Worm (Caenorhabditis elegans) whole organism, L4 larva: ENCODE data around the gene M110.7.

Source experiments
- F26F4.8 ChIP-seq: fragments of 200-800 bp; sonication (Bioruptor generic); conservative IDR thresholded peaks from 2 replicates; pipeline ENCODE4 v1.3.6; 2022; ENCODE audit warnings: missing genetic modification characterization, missing compliant biosample characterization
- T26A8.4 ChIP-seq: fragments of 200-800 bp; sonication (Bioruptor generic); IDR thresholded peaks from 2 replicates; pipeline ENCODE4 v1.3.6; 2022; ENCODE audit warnings: missing genetic modification characterization, missing compliant biosample characterization
- Y5F2A.4 ChIP-seq: fragments of 200-800 bp; sonication (Bioruptor generic); optimal IDR thresholded peaks from 2 replicates; lab custom pipeline; 2018; ENCODE audit warnings: mild to moderate bottlenecking, missing genetic modification characterization, missing compliant biosample characterization
- ZK546.5 ChIP-seq, 2 experiments: sonication (generic microtip); optimal IDR thresholded peaks; 2 replicates each; lab custom pipeline; 2017; ENCODE audit warnings: missing biosample characterization in 2 of 2, missing genetic modification characterization in 2 of 2
- aha-1 ChIP-seq: fragments of 150-350 bp; peaks from one replicate; lab custom pipeline; 2014; ENCODE audit warnings: missing biosample characterization, missing genetic modification characterization
- ceh-82 ChIP-seq: sonication (generic microtip); optimal IDR thresholded peaks from 2 replicates; lab custom pipeline; 2017; ENCODE audit warnings: missing biosample characterization, missing genetic modification characterization
- ces-1 ChIP-seq: fragments of 150-350 bp; sonication (generic microtip); optimal IDR thresholded peaks from 4 replicates; lab custom pipeline; 2014; ENCODE audit warnings: missing biosample characterization, missing genetic modification reagents, missing genetic modification characterization
- ctbp-1 ChIP-seq: fragments of 200-800 bp; sonication (Bioruptor generic); IDR thresholded peaks from 2 replicates; pipeline ENCODE4 v1.3.6; 2022; ENCODE audit warnings: missing genetic modification reagents, missing genetic modification characterization, missing compliant biosample characterization
- daf-16 ChIP-seq, 3 experiments: sonication (generic microtip); optimal IDR thresholded peaks; 2 replicates each; lab custom pipeline; 2016 to 2017; ENCODE audit warnings: missing genetic modification characterization in 3 of 3, missing genetic modification reagents in 3 of 3, mild to moderate bottlenecking in 2 of 3, missing compliant biosample characterization in 2 of 3, missing biosample characterization in 1 of 3, moderate library complexity in 1 of 3
- egl-27 ChIP-seq: sonication (generic microtip); optimal IDR thresholded peaks from 3 replicates; lab custom pipeline; 2017; ENCODE audit warnings: missing biosample characterization, missing genetic modification reagents, missing genetic modification characterization
- fos-1 ChIP-seq: fragments of 150-350 bp; optimal IDR thresholded peaks from 2 replicates; lab custom pipeline; 2014; ENCODE audit warnings: missing biosample characterization, missing genetic modification characterization
- gei-8 ChIP-seq: fragments of 200-800 bp; sonication (Bioruptor generic); optimal IDR thresholded peaks from 2 replicates; lab custom pipeline; 2018; ENCODE audit warnings: mild to moderate bottlenecking, missing genetic modification characterization, missing compliant biosample characterization
- hlh-11 ChIP-seq: fragments of 200-800 bp; sonication (Bioruptor generic); optimal IDR thresholded peaks from 2 replicates; lab custom pipeline; 2018; ENCODE audit warnings: mild to moderate bottlenecking, missing genetic modification characterization, missing compliant biosample characterization
- lin-1 ChIP-seq: fragments of 200-800 bp; sonication (Bioruptor generic); IDR thresholded peaks from 2 replicates; pipeline ENCODE4 v1.3.6; 2022; ENCODE audit warnings: missing genetic modification reagents, missing genetic modification characterization, missing compliant biosample characterization
- lin-38 ChIP-seq: fragments of 200-800 bp; sonication (Bioruptor generic); IDR thresholded peaks from 2 replicates; pipeline ENCODE4 v1.3.6; 2022; ENCODE audit warnings: missing genetic modification reagents, missing genetic modification characterization, missing compliant biosample characterization
- mdl-1 ChIP-seq, 2 experiments: fragments of 150-350 bp in 1 of 2; sonication (generic microtip) in 1 of 2; optimal IDR thresholded peaks; 2 replicates each; lab custom pipeline; 2014 to 2017; ENCODE audit warnings: missing biosample characterization in 2 of 2, missing genetic modification characterization in 2 of 2
- mdt-29 ChIP-seq: fragments of 200-800 bp; sonication (Bioruptor generic); IDR thresholded peaks from 2 replicates; pipeline ENCODE4 v1.3.6; 2022; ENCODE audit warnings: missing genetic modification reagents, missing genetic modification characterization, missing compliant biosample characterization
- mep-1 ChIP-seq: fragments of 150-350 bp; sonication (generic microtip); optimal IDR thresholded peaks from 3 replicates; lab custom pipeline; 2014; ENCODE audit warnings: missing biosample characterization, missing genetic modification characterization
- mxl-3 ChIP-seq: fragments of 200-800 bp; sonication (Bioruptor generic); optimal IDR thresholded peaks from 2 replicates; lab custom pipeline; 2018; ENCODE audit warnings: mild to moderate bottlenecking, missing genetic modification characterization, missing compliant biosample characterization
- nhr-28 ChIP-seq: fragments of 150-350 bp; optimal IDR thresholded peaks from 2 replicates; lab custom pipeline; 2014; ENCODE audit warnings: missing biosample characterization, missing genetic modification characterization
- nhr-41 ChIP-seq: fragments of 200-800 bp; sonication (Bioruptor generic); IDR thresholded peaks from 2 replicates; pipeline ENCODE4 v1.3.6; 2022; ENCODE audit warnings: missing genetic modification reagents, missing genetic modification characterization, missing compliant biosample characterization
- nhr-6 ChIP-seq: fragments of 150-350 bp; optimal IDR thresholded peaks from 2 replicates; lab custom pipeline; 2014; ENCODE audit warnings: missing biosample characterization, missing genetic modification characterization
- pqm-1 ChIP-seq: sonication (generic microtip); optimal IDR thresholded peaks from 2 replicates; lab custom pipeline; 2017; ENCODE audit warnings: missing biosample characterization, missing genetic modification characterization
- rbr-2 ChIP-seq: sonication (generic microtip); optimal IDR thresholded peaks from 2 replicates; lab custom pipeline; 2016; ENCODE audit warnings: missing genotype, missing genetic modification characterization, missing compliant biosample characterization
- sdz-12 ChIP-seq: fragments of 200-800 bp; sonication (Bioruptor generic); optimal IDR thresholded peaks from 2 replicates; lab custom pipeline; 2018; ENCODE audit warnings: mild to moderate bottlenecking, missing genetic modification characterization, missing compliant biosample characterization
- spr-1 ChIP-seq: sonication (generic microtip); optimal IDR thresholded peaks from 2 replicates; lab custom pipeline; 2016; ENCODE audit warnings: mild to moderate bottlenecking, missing genetic modification characterization, missing compliant biosample characterization
- unc-39 ChIP-seq: sonication (generic microtip); optimal IDR thresholded peaks from 2 replicates; lab custom pipeline; 2017; ENCODE audit warnings: missing biosample characterization, missing genetic modification characterization
- unc-62 ChIP-seq, 3 experiments: fragments of 150-350 bp in 1 of 3; sonication (generic microtip); optimal IDR thresholded peaks in 2 of 3; peaks in 1 of 3; 1 replicate in 1 of 3; 2 replicates in 2 of 3; lab custom pipeline; 2014 to 2017; ENCODE audit warnings: missing biosample characterization in 3 of 3, missing genetic modification characterization in 3 of 3, missing genetic modification reagents in 3 of 3, missing genotype in 1 of 3

The M110.7 gene

DNA sequence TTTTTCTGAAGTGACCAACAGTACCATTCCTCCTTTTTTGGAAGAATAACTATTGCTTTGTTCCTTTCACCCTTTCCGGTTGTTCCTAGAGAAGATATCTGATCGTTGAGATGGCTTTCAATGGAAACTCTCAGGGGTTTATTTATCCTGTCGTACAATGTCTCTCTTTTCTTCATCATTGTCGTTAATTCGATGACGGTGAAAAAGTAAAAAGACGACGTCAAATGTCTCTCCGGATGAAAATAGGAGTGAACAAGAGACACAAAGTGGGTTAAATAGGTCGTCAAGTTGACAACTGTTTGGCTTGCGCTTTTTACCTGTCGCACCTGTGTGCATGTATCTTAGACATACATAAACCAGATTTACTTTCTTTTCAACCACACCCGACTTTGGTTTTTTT is 38.7 kb upstream of the M110.7 start:
- peak in 1 of 2 experiments; percentile 49 for TF ChIP-seq unc-62 (GFP tag; optimal IDR thresholded peaks at IDR 0.05 in 1 of 2; lab: Kevin White, UChicago)
- TF ChIP-seq unc-62 (tag; optimal IDR thresholded peaks at IDR 0.05; lab: Kevin White, UChicago) = no peak
- TF ChIP-seq F26F4.8 (GFP tag; lab: Robert Waterston, UW) = no peak
- TF ChIP-seq rbr-2 (tag; lab: Kevin White, UChicago) = no peak
- TF ChIP-seq mdt-29 (GFP tag; lab: Robert Waterston, UW) = no peak

DNA sequence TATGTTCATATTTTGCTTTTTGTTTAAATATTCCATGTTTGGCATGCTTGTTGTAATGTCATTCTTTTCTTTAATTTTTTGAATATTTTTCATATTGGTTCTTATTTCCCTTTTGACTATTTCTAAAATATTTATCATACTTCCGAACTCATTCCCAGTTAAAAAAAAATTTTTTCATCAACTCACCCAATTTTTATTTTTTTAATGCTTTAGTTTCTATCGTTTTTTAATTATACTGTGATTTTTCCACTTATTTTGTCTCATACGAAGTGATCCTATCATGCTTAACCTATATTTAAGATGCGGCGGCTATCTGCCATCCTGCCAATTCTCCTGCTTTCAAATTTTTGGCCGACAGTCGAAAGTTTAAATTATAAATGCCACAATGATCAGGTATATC is 34.1 kb upstream of the M110.7 start, which contains the start of gene qua-1:
Gene qua-1 (plus strand): TSS at position 301 of the 400 bp plus-strand sequence.
- no peak for TF ChIP-seq nhr-6 (tag; lab: Kevin White, UChicago)

DNA sequence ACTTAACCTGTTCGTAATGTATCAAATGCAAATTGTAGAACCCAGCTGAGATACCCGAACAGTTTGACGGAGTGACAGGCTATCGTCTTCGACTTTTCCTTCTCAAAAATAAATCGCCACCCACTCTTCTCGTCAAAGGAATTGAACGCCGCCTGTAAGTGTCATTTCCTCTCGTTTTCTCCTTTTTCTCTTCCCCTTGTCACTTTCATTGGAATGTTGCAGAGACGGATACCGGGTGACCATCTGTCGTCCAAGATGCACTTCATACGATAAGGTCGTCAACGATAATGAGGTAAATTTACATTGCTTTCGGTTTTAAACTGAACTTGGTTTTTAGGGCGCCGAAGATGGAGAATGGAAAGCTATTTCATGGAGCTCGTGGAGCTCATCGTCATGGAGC is 32.8 kb upstream of the M110.7 start:
- no peak for TF ChIP-seq pqm-1 (tag; lab: Kevin White, UChicago)
- peak; percentile 78 for TF ChIP-seq aha-1 (tag; lab: Kevin White, UChicago)

DNA sequence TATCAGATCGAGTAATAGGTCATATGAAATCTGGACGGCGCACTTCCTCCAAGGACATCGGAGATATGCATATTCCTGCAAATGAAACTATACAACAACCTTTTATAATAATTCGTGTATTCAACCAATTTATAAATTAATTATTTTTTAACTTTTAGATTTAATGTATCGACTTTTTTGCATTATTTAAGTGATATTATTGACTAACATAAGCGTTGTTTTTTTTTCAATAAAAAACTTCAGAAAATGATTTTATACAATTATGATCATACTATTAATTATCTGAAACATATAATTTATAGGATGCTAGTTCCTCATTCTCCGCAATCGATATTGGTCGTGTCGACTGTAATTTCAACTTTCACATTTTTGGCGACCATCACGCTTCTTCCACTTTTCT is 28.6 kb upstream of the M110.7 start, which contains the start of gene col-76:
Gene col-76 (plus strand): TSS at position 301 of the 400 bp plus-strand sequence.
- TF ChIP-seq ces-1 (GFP tag; lab: Kevin White, UChicago) (no peak), lin-1 (GFP tag; lab: Robert Waterston, UW) (no peak), ceh-82 (tag; lab: Kevin White, UChicago) (no peak), mxl-3 (no peak)

DNA sequence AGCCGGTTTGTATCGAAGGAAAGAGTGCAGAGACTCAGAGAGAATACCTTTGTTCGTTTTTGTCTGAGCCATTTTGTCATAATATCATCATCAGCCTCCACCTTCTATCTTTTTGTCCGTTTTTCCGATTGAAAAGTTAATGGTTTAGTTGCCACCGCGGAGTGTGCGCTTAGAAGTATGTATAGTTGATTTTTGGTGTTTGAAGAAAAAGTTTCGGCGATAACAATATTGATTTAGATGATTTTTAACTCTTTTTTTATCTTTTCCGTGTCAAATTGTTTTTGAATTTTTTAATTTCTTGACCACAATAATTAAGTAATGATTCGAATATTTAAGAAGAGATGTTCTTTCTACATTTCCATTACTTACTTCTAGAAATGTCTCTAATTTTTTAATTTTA is 27.0 kb upstream of the M110.7 start:
- peak; percentile 59 for TF ChIP-seq nhr-28 (tag; lab: Kevin White, UChicago)
- no peak for TF ChIP-seq daf-16 (GFP tag; optimal IDR thresholded peaks at IDR 0.05; lab: Kevin White, UChicago)
- peak; percentile 2 for TF ChIP-seq daf-16 (tag; optimal IDR thresholded peaks at IDR 0.05; lab: Kevin White, UChicago)
- no peak for TF ChIP-seq egl-27 (tag; lab: Kevin White, UChicago)
- no peak for TF ChIP-seq fos-1 (tag; lab: Kevin White, UChicago)
- TF ChIP-seq pqm-1 (tag; lab: Kevin White, UChicago) = peak; percentile 40

DNA sequence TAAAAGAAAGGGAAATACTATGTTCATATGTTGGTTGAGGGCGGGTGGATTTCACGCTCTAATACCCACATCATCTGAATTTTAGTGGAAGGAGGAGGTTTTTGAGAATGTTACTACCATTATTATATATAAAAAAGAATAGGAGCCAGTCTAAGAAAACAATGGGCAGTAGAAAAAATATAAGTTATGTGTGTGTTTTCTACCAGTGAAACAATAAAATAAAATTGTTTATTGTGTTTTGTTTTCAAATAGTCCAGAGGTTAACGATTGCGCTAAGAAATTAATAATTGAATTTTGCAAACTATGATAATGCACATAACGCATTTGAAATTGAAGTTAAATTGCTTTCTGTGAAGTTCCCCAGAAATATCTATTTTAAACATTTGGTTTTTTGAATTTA is 23.1 kb upstream of the M110.7 start, which contains the start of gene M110.8:
Gene M110.8 (minus strand): TSS at position 101 of the 400 bp plus-strand sequence.
- TF ChIP-seq mep-1 (tag; lab: Kevin White, UChicago) = no peak
- TF ChIP-seq Y5F2A.4 (GFP tag; lab: Kevin White, UChicago) = no peak
- no peak for TF ChIP-seq spr-1
- no peak for TF ChIP-seq sdz-12 (GFP tag; lab: Kevin White, UChicago)
- no peak for TF ChIP-seq nhr-6 (tag; lab: Kevin White, UChicago)
- TF ChIP-seq, all 104 proteins: peak for 0

DNA sequence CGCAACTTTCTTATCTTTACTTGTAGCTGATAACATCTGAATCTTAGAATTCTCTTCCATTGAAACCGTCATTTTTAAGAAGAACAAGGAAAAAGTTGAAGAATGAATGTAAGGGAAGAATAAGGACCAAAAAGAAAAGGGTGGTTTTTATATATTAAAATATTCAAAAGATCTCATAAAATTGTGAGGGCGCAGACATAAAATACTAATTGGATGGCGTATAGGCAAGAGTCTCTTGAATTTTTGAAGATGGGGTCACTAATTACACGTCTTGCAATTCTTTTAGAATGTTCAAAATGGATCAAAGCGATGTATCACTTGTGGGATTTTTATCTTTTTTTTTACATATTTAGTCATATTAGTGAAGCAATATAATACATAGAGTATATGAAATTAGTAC is 19.9 kb upstream of the M110.7 start, which contains the start of gene twk-3:
Gene twk-3 (minus strand): TSS at position 101 of the 400 bp plus-strand sequence.
- no peak for TF ChIP-seq ZK546.5 (tag; optimal IDR thresholded peaks at IDR 0.05; lab: Kevin White, UChicago)
- TF ChIP-seq T26A8.4 (GFP tag; lab: Robert Waterston, UW) = no peak
- TF ChIP-seq gei-8 = no peak
- TF ChIP-seq unc-39 (tag; lab: Kevin White, UChicago) = no peak
- TF ChIP-seq ctbp-1 = no peak
- TF ChIP-seq hlh-11 (tag; lab: Kevin White, UChicago) = no peak
- no peak for TF ChIP-seq mdl-1 (tag; optimal IDR thresholded peaks at IDR 0.05; lab: Kevin White, UChicago)
- TF ChIP-seq nhr-41 (GFP tag; lab: Robert Waterston, UW) = no peak
- TF ChIP-seq lin-38 = no peak
- TF ChIP-seq, all 104 proteins: peak for 0
